Worm (Caenorhabditis elegans) whole organism, early embryonic: ENCODE results near the gene flp-14.

Source experiments
- B0310.2 ChIP-seq: sonication (generic microtip); optimal IDR thresholded peaks from 2 replicates; lab custom pipeline; 2016; ENCODE audit warnings: mild to moderate bottlenecking, missing genetic modification characterization, missing compliant biosample characterization
- F13C5.2 ChIP-seq: sonication (generic microtip); optimal IDR thresholded peaks from 2 replicates; lab custom pipeline; 2017; ENCODE audit warnings: mild to moderate bottlenecking, missing genetic modification characterization, inconsistent platforms, missing compliant biosample characterization
- aly-1 ChIP-seq: sonication (generic microtip); optimal IDR thresholded peaks from 2 replicates; lab custom pipeline; 2016; ENCODE audit warnings: missing genetic modification characterization, missing compliant biosample characterization
- ama-1 ChIP-seq: fragments of 150-350 bp; optimal IDR thresholded peaks from 2 replicates; lab custom pipeline; 2014
- ceh-13 ChIP-seq: fragments of 200-800 bp; sonication (Bioruptor generic); optimal IDR thresholded peaks from 2 replicates; lab custom pipeline; 2018; ENCODE audit warnings: mild to moderate bottlenecking, missing genetic modification characterization, missing compliant biosample characterization
- ceh-36 ChIP-seq: sonication (generic microtip); optimal IDR thresholded peaks from 2 replicates; lab custom pipeline; 2016; ENCODE audit warnings: missing genetic modification characterization, inconsistent platforms, missing compliant biosample characterization
- ets-7 ChIP-seq: sonication (generic microtip); optimal IDR thresholded peaks from 2 replicates; lab custom pipeline; 2016; ENCODE audit warnings: missing genotype, missing genetic modification characterization, missing compliant biosample characterization
- flt-1 ChIP-seq: fragments of 200-800 bp; sonication (Bioruptor generic); IDR thresholded peaks from 2 replicates; pipeline ENCODE4 v1.3.6; 2022; ENCODE audit warnings: missing genetic modification characterization, missing compliant biosample characterization
- hmbx-1 ChIP-seq: sonication (generic microtip); optimal IDR thresholded peaks from 2 replicates; lab custom pipeline; 2016; ENCODE audit warnings: mild to moderate bottlenecking, missing genetic modification characterization, missing compliant biosample characterization
- hmg-4 ChIP-seq: fragments of 200-800 bp; sonication (Bioruptor generic); optimal IDR thresholded peaks from 2 replicates; lab custom pipeline; 2018; ENCODE audit warnings: mild to moderate bottlenecking, missing genetic modification characterization, missing compliant biosample characterization
- hnd-1 ChIP-seq: sonication (generic microtip); optimal IDR thresholded peaks from 2 replicates; lab custom pipeline; 2016; ENCODE audit warnings: missing genetic modification characterization, missing compliant biosample characterization
- pes-1 ChIP-seq: fragments of 200-800 bp; sonication (Bioruptor generic); IDR thresholded peaks from 2 replicates; pipeline ENCODE4 v1.3.6; 2022; ENCODE audit warnings: missing genetic modification reagents, missing genetic modification characterization, missing compliant biosample characterization
- scrt-1 ChIP-seq: fragments of 200-800 bp; sonication (Bioruptor generic); IDR thresholded peaks from 2 replicates; pipeline ENCODE4 v1.3.6; 2022; ENCODE audit warnings: missing genetic modification characterization, missing compliant biosample characterization
- sea-1 ChIP-seq: fragments of 200-800 bp; sonication (Bioruptor generic); conservative IDR thresholded peaks from 2 replicates; pipeline ENCODE4 v1.3.6; 2022; ENCODE audit warnings: missing genetic modification characterization, missing compliant biosample characterization
- tbx-11 ChIP-seq: fragments of 200-800 bp; sonication (Bioruptor generic); IDR thresholded peaks from 2 replicates; pipeline ENCODE4 v1.3.6; 2022; ENCODE audit warnings: missing genetic modification characterization, missing compliant biosample characterization
- tbx-37 ChIP-seq: fragments of 200-800 bp; sonication (Bioruptor generic); conservative IDR thresholded peaks from 2 replicates; pipeline ENCODE4 v1.3.6; 2022; ENCODE audit warnings: missing genetic modification reagents, missing genetic modification characterization, missing compliant biosample characterization
- tra-4 ChIP-seq: sonication (generic microtip); optimal IDR thresholded peaks from 2 replicates; lab custom pipeline; 2017; ENCODE audit warnings: missing genetic modification characterization, missing compliant biosample characterization

flp-14 gene

ce11 chrIII:12910365-12910764 lies at the start of gene flp-14:
Gene flp-14, plus strand, starts transcription at chrIII:12910510.
- TF ChIP-seq scrt-1 (GFP tag; lab: Robert Waterston, UW) (no peak), hnd-1 (tag; lab: Kevin White, UChicago) (no peak), ceh-13 (GFP tag; lab: Kevin White, UChicago) (no peak), sea-1 (GFP tag; lab: Robert Waterston, UW) (no peak), aly-1 (tag; lab: Kevin White, UChicago) (no peak), hmg-4 (GFP tag; lab: Kevin White, UChicago) (no peak), tbx-11 (GFP tag; lab: Robert Waterston, UW) (no peak), pes-1 (no peak), tra-4 (no peak), ets-7 (tag; lab: Kevin White, UChicago) (no peak), F13C5.2 (tag; lab: Kevin White, UChicago) (no peak), B0310.2 (tag; lab: Kevin White, UChicago) (no peak), ama-1 (lab: Kevin White, UChicago) (no peak), flt-1 (GFP tag; lab: Robert Waterston, UW) (no peak), tbx-37 (GFP tag; lab: Robert Waterston, UW) (no peak), ceh-36 (tag; lab: Kevin White, UChicago) (no peak), hmbx-1 (tag; lab: Kevin White, UChicago) (no peak)

- no peak for TF ChIP-seq aly-1 (tag; lab: Kevin White, UChicago)
- no peak for TF ChIP-seq flt-1 (GFP tag; lab: Robert Waterston, UW)
- TF ChIP-seq sea-1 (GFP tag; lab: Robert Waterston, UW), result no peak
- no peak for TF ChIP-seq hnd-1 (tag; lab: Kevin White, UChicago)
Measured at ce11 chrIII:12864648-12865047, 45.7 kb upstream of the flp-14 start, which contains the start of gene Y37D8A.8. Gene Y37D8A.8, plus strand, starts transcription at chrIII:12864948.

ce11 chrIII:12870060-12870696 lies 40.1 kb upstream of the flp-14 start, which contains the start of gene Y37D8A.6:
Gene Y37D8A.6, minus strand, starts transcription at chrIII:12870297.
- TF ChIP-seq ceh-36 (tag; lab: Kevin White, UChicago) (no peak), ama-1 (lab: Kevin White, UChicago) (no peak), F13C5.2 (tag; lab: Kevin White, UChicago) (peak; percentile 9)

DNA sequence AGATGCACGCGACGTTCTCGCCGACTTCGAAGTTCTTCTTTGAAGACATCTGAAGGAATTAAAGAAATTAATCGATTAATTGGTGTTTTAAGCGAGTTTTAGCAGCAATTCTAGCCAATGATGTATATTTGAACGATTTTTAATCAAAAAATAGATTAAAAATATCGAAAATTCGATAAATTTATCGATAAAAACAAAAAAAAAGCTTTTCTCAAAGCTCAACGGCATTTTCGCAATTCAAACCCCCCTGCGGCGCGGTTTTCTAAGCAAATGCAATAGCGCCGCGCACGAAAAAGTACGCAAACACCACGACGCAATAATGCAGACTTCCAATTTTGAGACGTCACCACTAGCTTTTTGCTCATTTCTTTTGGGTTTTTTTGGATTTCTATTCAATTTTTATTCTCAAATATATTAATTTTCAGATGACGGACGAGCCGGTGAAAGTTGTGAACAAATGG lies 35.7 kb upstream of the flp-14 start, which contains the start of the genes mrg-1 and spcs-2:
Gene mrg-1 (minus strand): TSS at position 51 of the 461 bp plus-strand sequence.
Gene spcs-2 (plus strand): TSS at position 426 of the 461 bp plus-strand sequence.
- peak; percentile 91 for TF ChIP-seq F13C5.2 (tag; lab: Kevin White, UChicago)
- TF ChIP-seq pes-1, result peak; percentile 81
- TF ChIP-seq hnd-1 (tag; lab: Kevin White, UChicago), result peak; percentile 48
- peak; percentile 34 for TF ChIP-seq ceh-13 (GFP tag; lab: Kevin White, UChicago)
- no peak for TF ChIP-seq ama-1 (lab: Kevin White, UChicago)
- TF ChIP-seq tbx-37 (GFP tag; lab: Robert Waterston, UW), result peak; percentile 69; the same call in 1 of the 2 replicates
- TF ChIP-seq hmg-4 (GFP tag; lab: Kevin White, UChicago), result peak; percentile 41
- TF ChIP-seq ets-7 (tag; lab: Kevin White, UChicago), result peak; percentile 3
- no peak for TF ChIP-seq B0310.2 (tag; lab: Kevin White, UChicago)
- TF ChIP-seq tra-4, result no peak
- peak; percentile 54 for TF ChIP-seq ceh-36 (tag; lab: Kevin White, UChicago)
- TF ChIP-seq scrt-1 (GFP tag; lab: Robert Waterston, UW), result no peak
- TF ChIP-seq flt-1 (GFP tag; lab: Robert Waterston, UW), result peak; percentile 68; the same call in 1 of the 2 replicates
- TF ChIP-seq sea-1 (GFP tag; lab: Robert Waterston, UW), result 0 out of 2 replicates have a peak, but pooled peaks have one; percentile 22
- TF ChIP-seq hmbx-1 (tag; lab: Kevin White, UChicago), result peak; percentile 33
- peak; percentile 63; the same call in 1 of the 2 replicates for TF ChIP-seq tbx-11 (GFP tag; lab: Robert Waterston, UW)
- no peak for TF ChIP-seq aly-1 (tag; lab: Kevin White, UChicago)

DNA sequence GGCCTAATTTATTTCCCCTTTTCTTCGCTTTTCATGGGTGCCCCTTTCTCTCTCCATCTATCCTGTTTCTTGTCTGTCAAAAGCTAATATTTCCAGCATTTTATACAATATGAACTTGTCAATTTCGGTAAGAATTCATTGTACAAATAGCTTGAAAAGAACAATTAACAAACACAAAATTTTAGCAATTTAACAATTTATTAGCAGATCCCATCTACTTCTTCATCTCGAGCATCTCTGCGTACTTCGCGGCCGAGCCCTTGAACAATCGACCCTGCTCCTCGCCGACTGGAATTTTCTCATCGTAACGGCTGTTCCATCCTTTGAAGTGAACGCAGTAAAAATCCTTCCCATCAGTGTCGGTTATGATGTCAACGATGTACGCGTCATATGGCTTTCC lies 34.7 kb upstream of the flp-14 start:
- no peak for TF ChIP-seq hmg-4 (GFP tag; lab: Kevin White, UChicago)

- TF ChIP-seq F13C5.2 (tag; lab: Kevin White, UChicago) (no peak), sea-1 (GFP tag; lab: Robert Waterston, UW) (0 out of 2 replicates have a peak, but pooled peaks have one; percentile 7)
Measured at ce11 chrIII:12877527-12878234, 32.6 kb upstream of the flp-14 start, which contains the start of the genes cec-7 and enu-3.5. Gene cec-7, minus strand, starts transcription at chrIII:12877577. Gene enu-3.5, plus strand, starts transcription at chrIII:12878196.

DNA sequence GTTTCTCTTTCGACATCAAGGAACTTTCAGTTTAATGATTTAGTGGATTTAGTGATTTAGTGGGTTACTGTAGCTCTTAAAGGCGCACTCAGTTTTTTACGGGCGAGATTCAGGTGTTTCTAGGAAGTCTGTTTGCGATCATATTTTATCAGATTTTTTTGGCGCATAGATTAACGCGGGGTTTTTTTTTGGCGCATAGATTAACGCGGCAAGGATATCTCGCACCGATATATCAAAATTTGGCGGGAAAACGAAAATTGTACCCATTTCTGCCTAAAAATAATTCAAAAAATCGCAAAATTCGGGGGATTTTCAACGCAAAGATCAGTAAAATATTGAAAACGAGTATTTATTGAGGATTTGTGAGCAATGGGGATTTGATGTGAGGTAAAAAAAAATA lies 29.6 kb upstream of the flp-14 start:
- no peak for TF ChIP-seq B0310.2 (tag; lab: Kevin White, UChicago)
- TF ChIP-seq tra-4, result no peak
- TF ChIP-seq scrt-1 (GFP tag; lab: Robert Waterston, UW), result no peak
- TF ChIP-seq sea-1 (GFP tag; lab: Robert Waterston, UW), result no peak
- TF ChIP-seq hmbx-1 (tag; lab: Kevin White, UChicago), result no peak
- TF ChIP-seq ama-1 (lab: Kevin White, UChicago), result no peak
- no peak for TF ChIP-seq tbx-11 (GFP tag; lab: Robert Waterston, UW)
- TF ChIP-seq pes-1, result no peak
- no peak for TF ChIP-seq ceh-36 (tag; lab: Kevin White, UChicago)
- no peak for TF ChIP-seq aly-1 (tag; lab: Kevin White, UChicago)
- TF ChIP-seq F13C5.2 (tag; lab: Kevin White, UChicago), result no peak
- TF ChIP-seq flt-1 (GFP tag; lab: Robert Waterston, UW), result no peak
- no peak for TF ChIP-seq tbx-37 (GFP tag; lab: Robert Waterston, UW)
- TF ChIP-seq ceh-13 (GFP tag; lab: Kevin White, UChicago), result no peak
- TF ChIP-seq hnd-1 (tag; lab: Kevin White, UChicago), result no peak
- TF ChIP-seq hmg-4 (GFP tag; lab: Kevin White, UChicago), result no peak
- no peak for TF ChIP-seq ets-7 (tag; lab: Kevin White, UChicago)
